Worm (Caenorhabditis elegans): ENCODE results near the gene Y105C5A.1.

DNA sequence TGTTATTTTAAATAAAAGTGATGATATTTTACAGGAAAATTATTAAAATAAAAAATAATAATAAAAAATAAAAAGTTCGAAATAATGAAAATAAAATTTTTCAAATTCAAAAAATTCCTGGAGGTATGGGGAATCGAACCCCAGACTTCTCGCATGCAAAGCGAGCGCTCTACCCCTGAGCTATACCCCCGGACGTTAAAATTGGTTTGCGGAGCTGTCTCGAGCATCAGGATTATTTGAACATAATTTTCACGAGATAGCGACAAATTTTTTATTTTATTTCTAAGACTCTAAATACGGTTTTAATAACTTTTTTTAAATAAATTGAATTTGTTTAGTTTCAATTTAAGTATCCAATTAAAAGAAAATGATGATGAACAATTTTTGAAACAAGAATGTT, 40.0 kb upstream of the Y105C5A.1 start:
- TF ChIP-seq sem-2 (GFP tag; optimal IDR thresholded peaks at IDR 0.05) (no peak), ztf-11 (tag; optimal IDR thresholded peaks at IDR 0.05) (no peak)
